Worm (Caenorhabditis elegans) whole organism, L1 larva: ENCODE results near the gene T03F6.3.
A peak's percentile ranks its signal among the peaks of the same experiment; 100 is the strongest.

Experiments used
- C04F5.9 ChIP-seq: sonication (generic microtip); optimal IDR thresholded peaks from 2 replicates; lab custom pipeline; 2016; ENCODE audit warnings: missing genetic modification characterization, missing compliant biosample characterization
- F16B12.6 ChIP-seq: fragments of 150-350 bp; optimal IDR thresholded peaks from 2 replicates; lab custom pipeline; 2014; ENCODE audit warnings: missing biosample characterization, missing genetic modification characterization
- aha-1 ChIP-seq: fragments of 150-350 bp; optimal IDR thresholded peaks from 2 replicates; lab custom pipeline; 2014; ENCODE audit warnings: missing biosample characterization, missing genetic modification characterization
- alr-1 ChIP-seq: fragments of 200-800 bp; sonication (Bioruptor generic); optimal IDR thresholded peaks from 2 replicates; lab custom pipeline; 2018; ENCODE audit warnings: borderline replicate concordance, mild to moderate bottlenecking, missing genetic modification characterization, missing compliant biosample characterization
- aly-2 ChIP-seq: fragments of 150-350 bp; optimal IDR thresholded peaks from 2 replicates; lab custom pipeline; 2014; ENCODE audit warnings: missing biosample characterization, missing genetic modification characterization
- blmp-1 ChIP-seq: fragments of 150-350 bp; optimal IDR thresholded peaks from 2 replicates; lab custom pipeline; 2014; ENCODE audit warnings: missing biosample characterization, missing genetic modification characterization
- ceh-82 ChIP-seq, 3 experiments: fragments of 150-350 bp in 1 of 3; sonication (generic microtip) in 2 of 3; optimal IDR thresholded peaks; 2 replicates each; lab custom pipeline; 2014 to 2017; ENCODE audit warnings: missing biosample characterization in 3 of 3, missing genetic modification characterization in 3 of 3
- ceh-90 ChIP-seq: sonication (generic microtip); optimal IDR thresholded peaks from 2 replicates; lab custom pipeline; 2016; ENCODE audit warnings: missing genetic modification characterization, missing compliant biosample characterization
- ces-1 ChIP-seq: fragments of 150-350 bp; optimal IDR thresholded peaks from 2 replicates; lab custom pipeline; 2014; ENCODE audit warnings: missing biosample characterization, missing genetic modification reagents, missing genetic modification characterization
- dpl-1 ChIP-seq, 3 experiments: fragments of 150-350 bp in 2 of 3; sonication (generic microtip) in 1 of 3; optimal IDR thresholded peaks; 2 replicates each; lab custom pipeline; 2014 to 2017; ENCODE audit warnings: missing biosample characterization in 3 of 3, missing genetic modification characterization in 3 of 3, missing genetic modification reagents in 3 of 3
- dsc-1 ChIP-seq: sonication (generic microtip); optimal IDR thresholded peaks from 2 replicates; lab custom pipeline; 2016; ENCODE audit warnings: mild to moderate bottlenecking, missing genetic modification characterization, missing compliant biosample characterization
- efl-1 ChIP-seq, 4 experiments: fragments of 150-350 bp; optimal IDR thresholded peaks in 3 of 4; peaks in 1 of 4; 1 replicate in 1 of 4; 2 replicates in 3 of 4; lab custom pipeline; 2014; ENCODE audit warnings: missing biosample characterization in 2 of 4, missing genetic modification characterization in 2 of 4, missing genetic modification reagents in 2 of 4
- elt-2 ChIP-seq: sonication (generic microtip); optimal IDR thresholded peaks from 2 replicates; lab custom pipeline; 2016; ENCODE audit warnings: missing genetic modification characterization, mild to moderate bottlenecking, inconsistent platforms, missing compliant biosample characterization, missing genetic modification reagents
- fkh-8 ChIP-seq: sonication (generic microtip); optimal IDR thresholded peaks from 2 replicates; lab custom pipeline; 2016; ENCODE audit warnings: mild to moderate bottlenecking, missing genetic modification characterization, missing compliant biosample characterization
- hpl-2 ChIP-seq: fragments of 150-350 bp; optimal IDR thresholded peaks from 2 replicates; lab custom pipeline; 2014; ENCODE audit warnings: missing biosample characterization, missing genetic modification reagents, missing genetic modification characterization
- irx-1 ChIP-seq: sonication (generic microtip); optimal IDR thresholded peaks from 2 replicates; lab custom pipeline; 2016; ENCODE audit warnings: missing genetic modification characterization, missing compliant biosample characterization
- isw-1 ChIP-seq: fragments of 200-800 bp; sonication (Bioruptor generic); IDR thresholded peaks from 2 replicates; pipeline ENCODE4 v1.3.6; 2022; ENCODE audit warnings: missing genetic modification characterization, missing compliant biosample characterization
- jun-1 ChIP-seq: fragments of 150-350 bp; optimal IDR thresholded peaks from 2 replicates; lab custom pipeline; 2014; ENCODE audit warnings: missing biosample characterization, missing genetic modification reagents, missing genetic modification characterization
- lin-14 ChIP-seq: fragments of 200-800 bp; sonication (Bioruptor generic); optimal IDR thresholded peaks from 2 replicates; lab custom pipeline; 2018; ENCODE audit warnings: mild to moderate bottlenecking, missing genetic modification characterization, moderate library complexity, missing compliant biosample characterization
- lin-15B ChIP-seq: fragments of 150-350 bp; sonication (generic microtip); optimal IDR thresholded peaks from 3 replicates; lab custom pipeline; 2014; ENCODE audit warnings: missing biosample characterization, missing genetic modification characterization
- lin-35 ChIP-seq, 2 experiments: fragments of 150-350 bp; optimal IDR thresholded peaks; 2 replicates each; lab custom pipeline; 2014; ENCODE audit warnings: missing biosample characterization in 2 of 2, missing genetic modification characterization in 2 of 2, missing genetic modification reagents in 2 of 2
- lsy-2 ChIP-seq, 2 experiments: fragments of 150-350 bp; optimal IDR thresholded peaks; 2 replicates each; lab custom pipeline; 2014; ENCODE audit warnings: missing biosample characterization in 2 of 2, missing genetic modification characterization in 2 of 2
- mdl-1 ChIP-seq, 2 experiments: fragments of 150-350 bp; optimal IDR thresholded peaks; 2 replicates each; lab custom pipeline; 2014 to 2017; ENCODE audit warnings: missing biosample characterization in 2 of 2, missing genetic modification characterization in 2 of 2, inconsistent platforms in 1 of 2
- mep-1 ChIP-seq: fragments of 150-350 bp; optimal IDR thresholded peaks from 2 replicates; lab custom pipeline; 2014; ENCODE audit warnings: missing biosample characterization, missing genetic modification characterization
- nhr-19 ChIP-seq: fragments of 200-800 bp; sonication (Bioruptor generic); conservative IDR thresholded peaks from 2 replicates; pipeline ENCODE4 v1.3.6; 2022; ENCODE audit warnings: missing genetic modification characterization, missing compliant biosample characterization
- nhr-20 ChIP-seq: sonication (generic microtip); optimal IDR thresholded peaks from 2 replicates; lab custom pipeline; 2016; ENCODE audit warnings: mild to moderate bottlenecking, missing genetic modification characterization, missing compliant biosample characterization
- nhr-237 ChIP-seq: fragments of 150-350 bp; optimal IDR thresholded peaks from 2 replicates; lab custom pipeline; 2014; ENCODE audit warnings: missing biosample characterization, missing genetic modification characterization
- nhr-47 ChIP-seq: sonication (generic microtip); optimal IDR thresholded peaks from 2 replicates; lab custom pipeline; 2016; ENCODE audit warnings: mild to moderate bottlenecking, missing genetic modification characterization, moderate library complexity, missing compliant biosample characterization
- nhr-71 ChIP-seq: sonication (generic microtip); optimal IDR thresholded peaks from 2 replicates; lab custom pipeline; 2016; ENCODE audit warnings: mild to moderate bottlenecking, missing genetic modification characterization, moderate library complexity, missing compliant biosample characterization
- nhr-77 ChIP-seq: fragments of 150-350 bp; optimal IDR thresholded peaks from 2 replicates; lab custom pipeline; 2014; ENCODE audit warnings: missing biosample characterization, missing genetic modification characterization
- nhr-85 ChIP-seq: sonication (generic microtip); peaks from one replicate; lab custom pipeline; 2016; ENCODE audit warnings: missing genetic modification characterization, inconsistent platforms, missing compliant biosample characterization
- nhr-90 ChIP-seq: sonication (generic microtip); optimal IDR thresholded peaks from 2 replicates; lab custom pipeline; 2016; ENCODE audit warnings: mild to moderate bottlenecking, missing genetic modification characterization, missing compliant biosample characterization; ENCODE audit not compliant: poor library complexity
- pqm-1 ChIP-seq: sonication (generic microtip); optimal IDR thresholded peaks from 3 replicates; lab custom pipeline; 2017; ENCODE audit warnings: missing biosample characterization, missing genetic modification characterization
- skn-1 ChIP-seq: fragments of 150-350 bp; optimal IDR thresholded peaks from 2 replicates; lab custom pipeline; 2014; ENCODE audit warnings: missing biosample characterization, missing genetic modification characterization
- snu-23 ChIP-seq: sonication (generic microtip); optimal IDR thresholded peaks from 2 replicates; lab custom pipeline; 2016; ENCODE audit warnings: missing genetic modification characterization, missing compliant biosample characterization
- swsn-7 ChIP-seq: sonication (generic microtip); optimal IDR thresholded peaks from 2 replicates; lab custom pipeline; 2016; ENCODE audit warnings: missing genetic modification characterization, missing compliant biosample characterization
- tbx-2 ChIP-seq: sonication (generic microtip); optimal IDR thresholded peaks from 2 replicates; lab custom pipeline; 2016; ENCODE audit warnings: missing genetic modification characterization, missing compliant biosample characterization
- tlp-1 ChIP-seq: fragments of 150-350 bp; optimal IDR thresholded peaks from 2 replicates; lab custom pipeline; 2014; ENCODE audit warnings: missing biosample characterization, missing genetic modification characterization
- unc-130 ChIP-seq: fragments of 150-350 bp; optimal IDR thresholded peaks from 2 replicates; lab custom pipeline; 2017; ENCODE audit warnings: missing biosample characterization, missing genetic modification characterization, inconsistent platforms
- unc-30 ChIP-seq: sonication (generic microtip); optimal IDR thresholded peaks from 2 replicates; lab custom pipeline; 2017; ENCODE audit warnings: missing biosample characterization, missing genetic modification characterization
- unc-86 ChIP-seq: sonication (generic microtip); optimal IDR thresholded peaks from 2 replicates; lab custom pipeline; 2016; ENCODE audit warnings: missing genetic modification characterization, missing compliant biosample characterization
- xbp-1 ChIP-seq: sonication (generic microtip); optimal IDR thresholded peaks from 2 replicates; lab custom pipeline; 2016; ENCODE audit warnings: missing genetic modification characterization, missing compliant biosample characterization
- ztf-11 ChIP-seq, 2 experiments: sonication (generic microtip); optimal IDR thresholded peaks; 2 replicates each; lab custom pipeline; 2016 to 2017; ENCODE audit warnings: missing genetic modification characterization in 2 of 2, missing biosample characterization in 1 of 2, missing compliant biosample characterization in 1 of 2

Gene T03F6.3

ce11 chrIII:13376304-13376760 is 12.9 kb upstream of the T03F6.3 start, which contains the start of gene lis-1:
lis-1 (minus strand) TSS chrIII:13376710.
- TF ChIP-seq nhr-71 (tag; lab: Kevin White, UChicago) = peak; percentile 11
- no peak for TF ChIP-seq lin-35 (GFP tag; optimal IDR thresholded peaks at IDR 0.05; lab: Kevin White, UChicago)
- TF ChIP-seq ces-1 (GFP tag; lab: Kevin White, UChicago) = peak; percentile 68

ce11 chrIII:13377249-13377648 is 11.9 kb upstream of the T03F6.3 start:
- TF ChIP-seq pqm-1 (tag; lab: Kevin White, UChicago) = peak; percentile 9
- no peak for TF ChIP-seq ceh-90 (tag; lab: Kevin White, UChicago)
- TF ChIP-seq unc-86 (tag; lab: Kevin White, UChicago) = peak; percentile 33
- peak in 1 of 2 experiments; percentile 44 for TF ChIP-seq mdl-1 (tag; optimal IDR thresholded peaks at IDR 0.05; lab: Kevin White, UChicago)
- no peak for TF ChIP-seq unc-30 (tag; lab: Kevin White, UChicago)
- TF ChIP-seq elt-2 (tag; lab: Kevin White, UChicago) = peak; percentile 70
- peak; percentile 31 for TF ChIP-seq nhr-47
- TF ChIP-seq mep-1 = peak; percentile 27
- TF ChIP-seq hpl-2 = no peak
- no peak for TF ChIP-seq C04F5.9 (tag; lab: Kevin White, UChicago)
- no peak for TF ChIP-seq jun-1
- TF ChIP-seq nhr-90 = peak; percentile 45
- TF ChIP-seq dsc-1 (tag; lab: Kevin White, UChicago) = peak; percentile 32
- TF ChIP-seq F16B12.6 (tag; lab: Kevin White, UChicago) = peak; percentile 4
- TF ChIP-seq lsy-2 (tag; optimal IDR thresholded peaks at IDR 0.05; lab: Kevin White, UChicago) = peak; percentile 38 to 63
- no peak for TF ChIP-seq alr-1 (tag; lab: Kevin White, UChicago)
- TF ChIP-seq ceh-82 (tag; optimal IDR thresholded peaks at IDR 0.05; lab: Kevin White, UChicago) = peak in 1 of 3 experiments; percentile 63
- no peak for TF ChIP-seq blmp-1 (tag; lab: Kevin White, UChicago)
- TF ChIP-seq nhr-77 = peak; percentile 8
- no peak for TF ChIP-seq aly-2 (tag; lab: Kevin White, UChicago)
- TF ChIP-seq lin-35 (GFP tag; optimal IDR thresholded peaks at IDR 0.05; lab: Kevin White, UChicago) = peak; percentile 45 to 50
- no peak for TF ChIP-seq unc-130
- peak; percentile 55 for TF ChIP-seq swsn-7 (tag; lab: Kevin White, UChicago)
- TF ChIP-seq nhr-20 (tag; lab: Kevin White, UChicago) = peak; percentile 39
- peak; percentile 70 for TF ChIP-seq nhr-71 (tag; lab: Kevin White, UChicago)
- peak; percentile 33 for TF ChIP-seq tbx-2 (tag; lab: Kevin White, UChicago)
- TF ChIP-seq snu-23 = peak; percentile 77
- no peak for TF ChIP-seq tlp-1 (tag; lab: Kevin White, UChicago)
- peak; percentile 92 for TF ChIP-seq lin-14 (GFP tag; lab: Kevin White, UChicago)
- TF ChIP-seq efl-1 (optimal IDR thresholded peaks at IDR 0.05; lab: Kevin White, UChicago) = peak; percentile 20 to 47
- TF ChIP-seq efl-1 (GFP tag; optimal IDR thresholded peaks at IDR 0.05 in 1 of 2; lab: Kevin White, UChicago) = peak; percentile 21 to 93
- TF ChIP-seq fkh-8 = peak; percentile 4
- TF ChIP-seq skn-1 (tag; lab: Kevin White, UChicago) = peak; percentile 66
- no peak for TF ChIP-seq lin-15B (tag; lab: Kevin White, UChicago)
- peak in 2 of 3 experiments; percentile 16 to 30 for TF ChIP-seq dpl-1 (GFP tag; optimal IDR thresholded peaks at IDR 0.05; lab: Kevin White, UChicago)
- TF ChIP-seq nhr-19 (GFP tag; lab: Robert Waterston, UW) = no peak
- peak; percentile 64 for TF ChIP-seq nhr-85 (tag; lab: Kevin White, UChicago)
- TF ChIP-seq nhr-237 (tag; lab: Kevin White, UChicago) = no peak
- peak in 1 of 2 experiments; percentile 18 for TF ChIP-seq ztf-11 (tag; optimal IDR thresholded peaks at IDR 0.05; lab: Kevin White, UChicago)
- no peak for TF ChIP-seq isw-1 (GFP tag; lab: Robert Waterston, UW)
- peak; percentile 52 for TF ChIP-seq xbp-1 (tag; lab: Kevin White, UChicago)
- TF ChIP-seq aha-1 (tag; lab: Kevin White, UChicago) = no peak
- TF ChIP-seq irx-1 = peak; percentile 13
